Worm (Caenorhabditis elegans): ENCODE data around the gene mdt-9.
A peak's percentile ranks its signal among the peaks of the same experiment; 100 is the strongest.

The mdt-9 gene

ce11 chrIV:13386043-13386442, at the start of gene mdt-9, which contains the start of the genes Y62E10A.20 and Y62E10A.23:
mdt-9 (plus strand) TSS chrIV:13386380.
Y62E10A.20 (minus strand) TSS chrIV:13386091.
Y62E10A.23 (plus strand) TSS chrIV:13386324.
- TF ChIP-seq flh-1 (GFP tag; optimal IDR thresholded peaks at IDR 0.05): peak; percentile 21
- TF ChIP-seq nhr-12 (tag; optimal IDR thresholded peaks at IDR 0.05): no peak
- TF ChIP-seq ceh-43 (GFP tag; optimal IDR thresholded peaks at IDR 0.05): peak; percentile 74
- TF ChIP-seq ham-2 (GFP tag; optimal IDR thresholded peaks at IDR 0.05): peak; percentile 85
- peak; percentile 89 for TF ChIP-seq sptf-1 (tag; optimal IDR thresholded peaks at IDR 0.05)
- TF ChIP-seq M03D4.4 (tag; optimal IDR thresholded peaks at IDR 0.05): peak; percentile 80
- TF ChIP-seq elt-1 (tag; optimal IDR thresholded peaks at IDR 0.05; ENCODE audit: borderline replicate concordance, insufficient read depth): no peak
- TF ChIP-seq nhr-2 (tag; optimal IDR thresholded peaks at IDR 0.05): peak; percentile 8
- TF ChIP-seq sem-2 (GFP tag; optimal IDR thresholded peaks at IDR 0.05): no peak
- TF ChIP-seq lin-32 (GFP tag; optimal IDR thresholded peaks at IDR 0.05): no peak
- TF ChIP-seq ceh-39 (tag; optimal IDR thresholded peaks at IDR 0.05): peak; percentile 78
- peak; percentile 64 for TF ChIP-seq nhr-76 (tag; optimal IDR thresholded peaks at IDR 0.05)
- TF ChIP-seq mep-1 (tag; optimal IDR thresholded peaks at IDR 0.05): peak; percentile 89
- no peak for TF ChIP-seq tbx-8 (GFP tag; optimal IDR thresholded peaks at IDR 0.05)
- TF ChIP-seq hlh-1 (tag; optimal IDR thresholded peaks at IDR 0.05): peak; percentile 78
- TF ChIP-seq ztf-11 (tag; optimal IDR thresholded peaks at IDR 0.05): peak; percentile 72
- peak; percentile 43 for TF ChIP-seq unc-62 (GFP tag; optimal IDR thresholded peaks at IDR 0.05)
- peak; percentile 66 for TF ChIP-seq nhr-237 (tag; optimal IDR thresholded peaks at IDR 0.05)
- peak; percentile 62 for TF ChIP-seq nhr-28 (tag; optimal IDR thresholded peaks at IDR 0.05)
- TF ChIP-seq ceh-83 (GFP tag; optimal IDR thresholded peaks at IDR 0.05): peak; percentile 69
- peak; percentile 58 for TF ChIP-seq cnd-1 (tag; optimal IDR thresholded peaks at IDR 0.05)
- TF ChIP-seq lsy-2 (tag; optimal IDR thresholded peaks at IDR 0.05): peak; percentile 76
- TF ChIP-seq blmp-1 (tag; optimal IDR thresholded peaks at IDR 0.05): peak; percentile 57
- TF ChIP-seq ces-1 (GFP tag; optimal IDR thresholded peaks at IDR 0.05): peak; percentile 92
- peak; percentile 63 for TF ChIP-seq lin-13 (tag; optimal IDR thresholded peaks at IDR 0.05)
- TF ChIP-seq unc-39 (tag; optimal IDR thresholded peaks at IDR 0.05): no peak
- peak; percentile 64 for TF ChIP-seq pha-4 (tag; optimal IDR thresholded peaks at IDR 0.05)
- TF ChIP-seq elt-3 (tag; optimal IDR thresholded peaks at IDR 0.05): no peak
- no peak for TF ChIP-seq snpc-4 (tag; optimal IDR thresholded peaks at IDR 0.05)
- TF ChIP-seq bed-3 (GFP tag; optimal IDR thresholded peaks at IDR 0.05): no peak
- TF ChIP-seq zip-8 (tag; optimal IDR thresholded peaks at IDR 0.05): no peak
- peak; percentile 72 for TF ChIP-seq unc-120 (tag; optimal IDR thresholded peaks at IDR 0.05; ENCODE audit: poor library complexity, severe bottlenecking)
- peak; percentile 2 for TF ChIP-seq mab-5 (tag; optimal IDR thresholded peaks at IDR 0.05)
- TF ChIP-seq drap-1 (GFP tag; optimal IDR thresholded peaks at IDR 0.05): peak; percentile 75
- peak; percentile 76 for TF ChIP-seq mls-2 (tag; optimal IDR thresholded peaks at IDR 0.05)

ce11 chrIV:13342555-13342954, 43.6 kb upstream of the mdt-9 start, which contains the start of gene W02A2.5:
W02A2.5 (plus strand) TSS chrIV:13342855.
- TF ChIP-seq unc-62 (GFP tag; optimal IDR thresholded peaks at IDR 0.05) (no peak), zip-8 (tag; optimal IDR thresholded peaks at IDR 0.05) (no peak), ceh-83 (GFP tag; optimal IDR thresholded peaks at IDR 0.05) (no peak), elt-3 (tag; optimal IDR thresholded peaks at IDR 0.05) (no peak), tbx-8 (GFP tag; optimal IDR thresholded peaks at IDR 0.05) (no peak), snpc-4 (tag; optimal IDR thresholded peaks at IDR 0.05) (no peak), flh-1 (GFP tag; optimal IDR thresholded peaks at IDR 0.05) (no peak), pha-4 (tag; optimal IDR thresholded peaks at IDR 0.05) (no peak), mls-2 (tag; optimal IDR thresholded peaks at IDR 0.05) (no peak), ceh-39 (tag; optimal IDR thresholded peaks at IDR 0.05) (no peak), nhr-237 (tag; optimal IDR thresholded peaks at IDR 0.05) (no peak), sem-2 (GFP tag; optimal IDR thresholded peaks at IDR 0.05) (no peak)

- no peak for TF ChIP-seq lin-13 (tag; optimal IDR thresholded peaks at IDR 0.05)
- no peak for TF ChIP-seq nhr-76 (tag; optimal IDR thresholded peaks at IDR 0.05)
- no peak for TF ChIP-seq drap-1 (GFP tag; optimal IDR thresholded peaks at IDR 0.05)
Observed at ce11 chrIV:13346078-13346477, 40.1 kb upstream of the mdt-9 start.

ce11 chrIV:13347232-13347715, 38.9 kb upstream of the mdt-9 start, which contains the start of gene W02A2.9:
W02A2.9 (plus strand) TSS chrIV:13347665.
- TF ChIP-seq snpc-4 (tag; optimal IDR thresholded peaks at IDR 0.05) (no peak), nhr-76 (tag; optimal IDR thresholded peaks at IDR 0.05) (no peak), nhr-2 (tag; optimal IDR thresholded peaks at IDR 0.05) (no peak), ceh-43 (GFP tag; optimal IDR thresholded peaks at IDR 0.05) (no peak), unc-39 (tag; optimal IDR thresholded peaks at IDR 0.05) (no peak), sem-2 (GFP tag; optimal IDR thresholded peaks at IDR 0.05) (no peak), bed-3 (GFP tag; optimal IDR thresholded peaks at IDR 0.05) (no peak), zip-8 (tag; optimal IDR thresholded peaks at IDR 0.05) (no peak), nhr-12 (tag; optimal IDR thresholded peaks at IDR 0.05) (no peak), mls-2 (tag; optimal IDR thresholded peaks at IDR 0.05) (no peak), ceh-39 (tag; optimal IDR thresholded peaks at IDR 0.05) (no peak), lin-32 (GFP tag; optimal IDR thresholded peaks at IDR 0.05) (no peak), tbx-8 (GFP tag; optimal IDR thresholded peaks at IDR 0.05) (no peak), M03D4.4 (tag; optimal IDR thresholded peaks at IDR 0.05) (no peak), ztf-11 (tag; optimal IDR thresholded peaks at IDR 0.05) (no peak), mab-5 (tag; optimal IDR thresholded peaks at IDR 0.05) (no peak), drap-1 (GFP tag; optimal IDR thresholded peaks at IDR 0.05) (no peak), nhr-28 (tag; optimal IDR thresholded peaks at IDR 0.05) (no peak)

All from whole organism, mixed stage, embryonic.